Worm (Caenorhabditis elegans) whole organism, L1 larva: ENCODE measurements around the gene col-81.

Source experiments
- aha-1 ChIP-seq: fragments of 150-350 bp; optimal IDR thresholded peaks from 2 replicates; lab custom pipeline; 2014; ENCODE audit warnings: missing biosample characterization, missing genetic modification characterization
- lin-13 ChIP-seq: fragments of 150-350 bp; optimal IDR thresholded peaks from 2 replicates; lab custom pipeline; 2014; ENCODE audit warnings: missing biosample characterization, missing genetic modification reagents, missing genetic modification characterization
- nhr-12 ChIP-seq: sonication (generic microtip); optimal IDR thresholded peaks from 2 replicates; lab custom pipeline; 2017; ENCODE audit warnings: missing biosample characterization, missing genetic modification characterization
- nhr-28 ChIP-seq: fragments of 150-350 bp; optimal IDR thresholded peaks from 2 replicates; lab custom pipeline; 2014; ENCODE audit warnings: missing biosample characterization, missing genetic modification characterization
- nhr-77 ChIP-seq: fragments of 150-350 bp; optimal IDR thresholded peaks from 2 replicates; lab custom pipeline; 2014; ENCODE audit warnings: missing biosample characterization, missing genetic modification characterization
- snpc-4 ChIP-seq: fragments of 150-350 bp; optimal IDR thresholded peaks from 2 replicates; lab custom pipeline; 2014; ENCODE audit warnings: missing biosample characterization, missing genetic modification characterization
- sptf-1 ChIP-seq: fragments of 150-350 bp; optimal IDR thresholded peaks from 2 replicates; lab custom pipeline; 2014; ENCODE audit warnings: missing biosample characterization, missing genetic modification characterization
- unc-62 ChIP-seq: fragments of 150-350 bp; optimal IDR thresholded peaks from 2 replicates; lab custom pipeline; 2014; ENCODE audit warnings: missing biosample characterization, missing genetic modification reagents, missing genetic modification characterization

DNA sequence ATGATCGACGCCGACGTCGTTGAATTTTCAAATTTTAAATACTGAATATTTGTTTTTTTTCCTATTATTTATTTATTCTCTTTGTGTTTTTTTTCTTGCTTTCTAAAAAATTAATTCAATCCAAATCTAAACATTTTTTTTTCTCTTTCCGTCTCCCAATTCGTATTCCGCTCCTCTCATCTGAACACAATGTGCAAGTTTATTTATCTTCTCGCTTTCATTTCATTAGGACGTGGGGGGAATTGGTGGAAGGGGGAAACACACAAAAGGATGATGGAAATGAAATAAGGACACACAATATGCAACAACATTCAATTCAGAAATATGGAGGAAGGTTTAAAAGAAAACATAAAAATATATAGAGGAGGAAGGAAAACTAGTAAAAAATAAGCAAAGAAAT, 14.2 kb upstream of the col-81 start:
- TF ChIP-seq unc-62 (GFP tag; lab: Kevin White, UChicago) (no peak), aha-1 (no peak), nhr-77 (tag; lab: Kevin White, UChicago) (no peak), lin-13 (no peak), sptf-1 (tag; lab: Kevin White, UChicago) (no peak), snpc-4 (no peak), nhr-28 (tag; lab: Kevin White, UChicago) (no peak), nhr-12 (tag; lab: Kevin White, UChicago) (no peak)
